Fruit fly (Drosophila melanogaster): ENCODE data around the gene CG11357.

CG11357 gene

dm6 chr3L:4541573-4542371 is at the start of gene CG11357 (continued):
- peak; percentile 98 for TF ChIP-seq Blimp-1 (GFP tag; optimal IDR thresholded peaks at IDR 0.05)
- peak; percentile 62 for TF ChIP-seq Atf-2 (GFP tag; optimal IDR thresholded peaks at IDR 0.05)
- TF ChIP-seq Hmr (GFP tag; optimal IDR thresholded peaks at IDR 0.05), result peak; percentile 99
- peak; percentile 98 for TF ChIP-seq seq (GFP tag; IDR thresholded peaks at IDR 0.05)
- peak; percentile 95 for TF ChIP-seq lilli (GFP tag; optimal IDR thresholded peaks at IDR 0.05)
- TF ChIP-seq pan (optimal IDR thresholded peaks at IDR 0.05), result no peak
- TF ChIP-seq pan (GFP tag; optimal IDR thresholded peaks at IDR 0.05 in 1 of 2, IDR thresholded peaks at IDR 0.05 in 1 of 2), result peak in 1 of 2 experiments; percentile 99
- peak; percentile 99 for TF ChIP-seq row (GFP tag; IDR thresholded peaks at IDR 0.05)
- peak; percentile 89 for TF ChIP-seq CG4617 (GFP tag; optimal IDR thresholded peaks at IDR 0.05; ENCODE audit: borderline replicate concordance)
- peak; percentile 99 for TF ChIP-seq run (tag; optimal IDR thresholded peaks at IDR 0.05)
- TF ChIP-seq Hsf (GFP tag; optimal IDR thresholded peaks at IDR 0.05), result peak; percentile 88
- peak; percentile 99 for TF ChIP-seq CG18262 (tag; optimal IDR thresholded peaks at IDR 0.05)
- peak; percentile 95 for TF ChIP-seq CG7357 (GFP tag; IDR thresholded peaks at IDR 0.05)
- peak; percentile 74; the same call in 2 of the 3 replicates for TF ChIP-seq mld (GFP tag; IDR thresholded peaks at IDR 0.05; ENCODE audit: partially characterized antibody)
- peak; percentile 98 for TF ChIP-seq wdn (GFP tag; IDR thresholded peaks at IDR 0.05)
- peak; percentile 47 for TF ChIP-seq en (GFP tag; optimal IDR thresholded peaks at IDR 0.05)
- peak; percentile 90 for TF ChIP-seq jing (GFP tag; optimal IDR thresholded peaks at IDR 0.05)
- peak; percentile 98 for TF ChIP-seq Xbp1 (GFP tag; optimal IDR thresholded peaks at IDR 0.05)
- TF ChIP-seq jumu (GFP tag; optimal IDR thresholded peaks at IDR 0.05), result peak; percentile 66
- TF ChIP-seq Dek (tag; optimal IDR thresholded peaks at IDR 0.05), result peak; percentile 99
- peak; percentile 95 for TF ChIP-seq CG1024 (GFP tag; IDR thresholded peaks at IDR 0.05)
- peak; percentile 92 for TF ChIP-seq CG18764 (GFP tag; optimal IDR thresholded peaks at IDR 0.05)
- no peak for TF ChIP-seq fru (optimal IDR thresholded peaks at IDR 0.05)
- TF ChIP-seq CG12104 (GFP tag; optimal IDR thresholded peaks at IDR 0.05), result peak; percentile 92
- peak; percentile 91 for TF ChIP-seq Lim3 (GFP tag; IDR thresholded peaks at IDR 0.05)
- peak; percentile 99 for TF ChIP-seq Aef1 (GFP tag; IDR thresholded peaks at IDR 0.05)
- TF ChIP-seq Dll (GFP tag; IDR thresholded peaks at IDR 0.05; ENCODE audit: partially characterized antibody), result peak; percentile 78; the same call in 3 of the 4 replicates
- peak; percentile 81 for TF ChIP-seq knrl (GFP tag; IDR thresholded peaks at IDR 0.05; ENCODE audit: partially characterized antibody)
- TF ChIP-seq CG13775 (GFP tag; optimal IDR thresholded peaks at IDR 0.05), result peak; percentile 97
- peak; percentile 96 for TF ChIP-seq Rx (GFP tag; IDR thresholded peaks at IDR 0.05)
- peak; percentile 95 for TF ChIP-seq CG4707 (GFP tag; optimal IDR thresholded peaks at IDR 0.05)
- peak; percentile 92 for TF ChIP-seq CG15011 (GFP tag; optimal IDR thresholded peaks at IDR 0.05)
- peak; percentile 78 for TF ChIP-seq ato (GFP tag; IDR thresholded peaks at IDR 0.05; ENCODE audit: partially characterized antibody)
- TF ChIP-seq gcm2 (GFP tag; optimal IDR thresholded peaks at IDR 0.05), result peak; percentile 39
- peak in 1 of 2 experiments; percentile 44 for TF ChIP-seq tll (GFP tag; optimal IDR thresholded peaks at IDR 0.05)
- peak; percentile 77 for TF ChIP-seq CG17802 (tag; optimal IDR thresholded peaks at IDR 0.05)
- TF ChIP-seq CG2712 (tag; optimal IDR thresholded peaks at IDR 0.05), result peak; percentile 99
- TF ChIP-seq CG7271 (tag; optimal IDR thresholded peaks at IDR 0.05), result peak; percentile 97
- TF ChIP-seq pnt (GFP tag; optimal IDR thresholded peaks at IDR 0.05), result peak; percentile 82
- peak; percentile 98 for TF ChIP-seq gsb (GFP tag; IDR thresholded peaks at IDR 0.05)
- peak; percentile 97 for TF ChIP-seq CG2199 (GFP tag; IDR thresholded peaks at IDR 0.05)
- peak; percentile 78 for TF ChIP-seq vnd (GFP tag; IDR thresholded peaks at IDR 0.05; ENCODE audit: partially characterized antibody)
- peak; percentile 98 for TF ChIP-seq ken (GFP tag; IDR thresholded peaks at IDR 0.05)
- peak; percentile 78 for TF ChIP-seq ash1 (GFP tag; optimal IDR thresholded peaks at IDR 0.05)
- TF ChIP-seq CG32532 (GFP tag; IDR thresholded peaks at IDR 0.05), result peak; percentile 99
- TF ChIP-seq CG4282 (GFP tag; optimal IDR thresholded peaks at IDR 0.05), result peak; percentile 31
- TF ChIP-seq az2 (GFP tag; optimal IDR thresholded peaks at IDR 0.05), result peak; percentile 97
- TF ChIP-seq eve (GFP tag; optimal IDR thresholded peaks at IDR 0.05), result peak in 1 of 2 experiments; percentile 91
- peak; percentile 98 for TF ChIP-seq ase (GFP tag; IDR thresholded peaks at IDR 0.05)

Data from whole organism, embryonic.